Worm (Caenorhabditis elegans) whole organism, late embryonic: ENCODE data around the gene tyra-3.

Experiments
- K09A11.1 ChIP-seq: sonication (generic microtip); optimal IDR thresholded peaks from 2 replicates; lab custom pipeline; 2017; ENCODE audit warnings: antibody characterized with exemption, mild to moderate bottlenecking, missing genetic modification characterization, missing compliant biosample characterization; ENCODE audit not compliant: insufficient read depth
- Y22D7AL.16 ChIP-seq: sonication (generic microtip); optimal IDR thresholded peaks from 2 replicates; lab custom pipeline; 2016; ENCODE audit warnings: missing genetic modification characterization, missing compliant biosample characterization
- ama-1 ChIP-seq: fragments of 150-350 bp; optimal IDR thresholded peaks from 2 replicates; lab custom pipeline; 2014
- ceh-34 ChIP-seq: sonication (generic microtip); optimal IDR thresholded peaks from 2 replicates; lab custom pipeline; 2016; ENCODE audit warnings: mild to moderate bottlenecking, missing genetic modification characterization, missing compliant biosample characterization
- ceh-45 ChIP-seq: fragments of 200-800 bp; sonication (Bioruptor generic); IDR thresholded peaks from 2 replicates; pipeline ENCODE4 v1.3.6; 2022; ENCODE audit warnings: missing genetic modification reagents, missing genetic modification characterization, missing compliant biosample characterization
- ceh-9 ChIP-seq: sonication (generic microtip); optimal IDR thresholded peaks from 2 replicates; lab custom pipeline; 2016; ENCODE audit warnings: mild to moderate bottlenecking, missing genetic modification characterization, inconsistent platforms, missing compliant biosample characterization
- dmd-4 ChIP-seq: sonication (generic microtip); optimal IDR thresholded peaks from 2 replicates; lab custom pipeline; 2016; ENCODE audit warnings: borderline replicate concordance, missing genetic modification characterization, missing compliant biosample characterization
- lim-6 ChIP-seq: sonication (generic microtip); optimal IDR thresholded peaks from 2 replicates; lab custom pipeline; 2016; ENCODE audit warnings: missing genetic modification characterization, missing compliant biosample characterization
- pax-1 ChIP-seq: fragments of 150-350 bp; optimal IDR thresholded peaks from 2 replicates; lab custom pipeline; 2014; ENCODE audit warnings: missing biosample characterization, missing genetic modification characterization
- pha-4 ChIP-seq: fragments of 150-350 bp; optimal IDR thresholded peaks from 2 replicates; lab custom pipeline; 2018; ENCODE audit warnings: missing biosample characterization, missing genetic modification reagents, missing genetic modification characterization
- pqm-1 ChIP-seq: sonication (generic microtip); optimal IDR thresholded peaks from 2 replicates; lab custom pipeline; 2016; ENCODE audit warnings: missing genetic modification characterization, missing compliant biosample characterization
- rnt-1 ChIP-seq: sonication (generic microtip); optimal IDR thresholded peaks from 2 replicates; lab custom pipeline; 2016; ENCODE audit warnings: missing genetic modification characterization, missing compliant biosample characterization
- ztf-16 ChIP-seq: sonication (generic microtip); optimal IDR thresholded peaks from 2 replicates; lab custom pipeline; 2017; ENCODE audit warnings: missing genetic modification characterization, missing compliant biosample characterization

ce11 chrX:4899623-4900022, 48.2 kb upstream of the tyra-3 start:
- TF ChIP-seq pax-1 (tag; lab: Kevin White, UChicago) (no peak), ceh-9 (no peak), ama-1 (lab: Kevin White, UChicago) (no peak), pha-4 (tag; lab: Kevin White, UChicago) (no peak), lim-6 (tag; lab: Kevin White, UChicago) (no peak), pqm-1 (tag; lab: Kevin White, UChicago) (no peak), dmd-4 (no peak), Y22D7AL.16 (no peak), ceh-45 (no peak), ztf-16 (no peak), rnt-1 (no peak), ceh-34 (tag; lab: Kevin White, UChicago) (no peak), K09A11.1 (tag; lab: Kevin White, UChicago) (no peak)
